Fruit fly (Drosophila melanogaster): ENCODE data around the gene Nepl7.
A peak's percentile ranks its signal among the peaks of the same experiment; 100 is the strongest.

DNA sequence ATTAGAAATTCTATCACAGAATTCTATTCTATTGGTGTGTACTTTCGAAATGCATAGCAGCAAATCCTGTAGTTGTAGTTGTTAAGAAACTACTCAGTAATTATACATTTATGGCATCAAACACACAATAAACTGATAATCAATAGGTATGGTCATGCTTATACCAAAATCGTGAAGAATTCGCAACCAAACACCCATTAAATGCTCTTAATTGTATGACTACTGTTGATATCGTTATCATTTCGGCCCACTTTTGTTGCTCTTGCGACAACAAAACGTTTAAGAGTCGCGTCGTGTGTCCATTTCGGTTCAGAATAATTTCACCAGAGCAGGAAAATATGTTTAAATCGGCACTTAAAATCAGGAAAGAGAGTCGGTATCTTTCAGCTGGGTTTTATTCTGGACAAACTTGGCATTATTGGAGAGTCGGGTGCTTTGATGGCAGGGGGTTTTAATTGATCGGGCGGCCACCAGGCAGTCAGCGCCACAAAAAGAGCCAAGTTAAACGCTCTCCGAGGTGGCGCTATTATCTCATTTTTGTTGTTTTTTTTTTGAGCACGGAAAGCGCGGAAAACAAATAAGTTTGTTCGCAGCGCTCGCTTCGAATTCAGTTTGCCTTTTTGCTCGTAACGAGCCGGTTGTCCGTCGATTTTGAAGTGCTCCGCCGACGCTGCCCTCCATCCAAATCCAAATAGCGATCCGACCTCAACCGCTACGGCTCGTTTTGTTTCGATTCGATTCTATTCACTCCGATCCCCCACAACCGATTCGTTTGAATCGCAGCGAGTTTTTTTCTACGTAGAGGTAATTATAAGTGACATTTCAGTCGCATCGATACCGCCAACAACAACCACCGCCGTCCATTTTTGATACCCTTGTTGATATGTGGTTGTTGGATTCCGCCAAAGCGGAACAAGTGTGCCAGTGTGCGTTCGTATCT lies 49.2 kb upstream of the Nepl7 start, which contains the start of gene MRP:
- peak; percentile 19 for TF ChIP-seq CG33017 (tag; optimal IDR thresholded peaks at IDR 0.05)
- TF ChIP-seq Clk (GFP tag; optimal IDR thresholded peaks at IDR 0.05), result no peak
- no peak for TF ChIP-seq pad (GFP tag; optimal IDR thresholded peaks at IDR 0.05)
- no peak for TF ChIP-seq CG7101 (tag; optimal IDR thresholded peaks at IDR 0.05)
- TF ChIP-seq kay (GFP tag; ENCODE audit: borderline replicate concordance), result no peak
